Fruit fly (Drosophila melanogaster) whole organism, prepupa: ENCODE measurements around the gene CG34276.
A peak's percentile ranks its signal among the peaks of the same experiment; 100 is the strongest.

ENCODE experiments used
- Blimp-1 ChIP-seq: fragments of 200-800 bp; sonication (Bioruptor generic); optimal IDR thresholded peaks from 3 replicates; lab custom pipeline; 2017; ENCODE audit warnings: missing biosample characterization, missing genetic modification characterization, mild to moderate bottlenecking, moderate library complexity, missing genetic modification reagents
- CG10631 ChIP-seq: fragments of 200-800 bp; sonication (Bioruptor generic); optimal IDR thresholded peaks from 2 replicates; lab custom pipeline; 2016; ENCODE audit warnings: missing biosample characterization, missing genetic modification characterization
- CG10669 ChIP-seq: fragments of 200-800 bp; sonication (Bioruptor generic); optimal IDR thresholded peaks from 3 replicates; lab custom pipeline; 2018; ENCODE audit warnings: missing biosample characterization, mild to moderate bottlenecking, missing genetic modification characterization, moderate library complexity
- CG11294 ChIP-seq: fragments of 200-800 bp; sonication (Bioruptor generic); IDR thresholded peaks from 2 replicates; pipeline ENCODE4 v1.3.6; 2022; ENCODE audit warnings: missing biosample characterization, missing genetic modification characterization
- CG11902 ChIP-seq: fragments of 200-800 bp; sonication (Bioruptor generic); optimal IDR thresholded peaks from 3 replicates; lab custom pipeline; 2016; ENCODE audit warnings: missing biosample characterization, missing genetic modification characterization
- CG1621 ChIP-seq: fragments of 200-800 bp; sonication (Bioruptor generic); optimal IDR thresholded peaks from 3 replicates; lab custom pipeline; 2018; ENCODE audit warnings: missing biosample characterization, mild to moderate bottlenecking, missing genetic modification characterization
- CG32006 ChIP-seq: fragments of 200-800 bp; sonication (Bioruptor generic); optimal IDR thresholded peaks from 3 replicates; lab custom pipeline; 2017; ENCODE audit warnings: missing biosample characterization, mild to moderate bottlenecking, missing genetic modification characterization
- CG34406 ChIP-seq: fragments of 200-800 bp; sonication (Bioruptor generic); optimal IDR thresholded peaks from 3 replicates; lab custom pipeline; 2016; ENCODE audit warnings: missing biosample characterization, missing genetic modification characterization
- CG6163 ChIP-seq: fragments of 200-800 bp; sonication (Bioruptor generic); IDR thresholded peaks from 3 replicates; pipeline ENCODE4 v1.3.6; 2022; ENCODE audit warnings: missing biosample characterization, missing genetic modification characterization
- CG6792 ChIP-seq: fragments of 200-800 bp; sonication (Bioruptor generic); optimal IDR thresholded peaks from 3 replicates; lab custom pipeline; 2016; ENCODE audit warnings: missing biosample characterization, missing genetic modification characterization
- CG6808 ChIP-seq: fragments of 200-800 bp; sonication (Bioruptor generic); optimal IDR thresholded peaks from 3 replicates; lab custom pipeline; 2017; ENCODE audit warnings: missing biosample characterization, missing genetic modification characterization, mild to moderate bottlenecking, moderate library complexity, missing genetic modification reagents
- CG6854 ChIP-seq: fragments of 200-800 bp; sonication (Bioruptor generic); optimal IDR thresholded peaks from 2 replicates; lab custom pipeline; 2017; ENCODE audit warnings: missing biosample characterization, mild to moderate bottlenecking, missing genetic modification characterization
- CG8119 ChIP-seq: fragments of 200-800 bp; sonication (Bioruptor generic); IDR thresholded peaks from 3 replicates; pipeline ENCODE4 v1.3.6; 2022; ENCODE audit warnings: missing biosample characterization, missing genetic modification characterization
- Eip78C ChIP-seq: fragments of 200-800 bp; sonication (Bioruptor generic); peaks from one replicate; lab custom pipeline; 2016; ENCODE audit warnings: missing biosample characterization, missing genetic modification characterization
- Ets96B ChIP-seq: fragments of 200-800 bp; optimal IDR thresholded peaks from 2 replicates; lab custom pipeline; 2019; ENCODE audit warnings: missing biosample characterization, mild to moderate bottlenecking, missing genetic modification characterization, moderate library complexity
- Hr38 ChIP-seq: sonication (Bioruptor generic); optimal IDR thresholded peaks from 2 replicates; lab custom pipeline; 2016; ENCODE audit warnings: missing biosample characterization, missing genetic modification characterization
- Hr39 ChIP-seq: fragments of 200-800 bp; sonication (Bioruptor generic); optimal IDR thresholded peaks from 2 replicates; lab custom pipeline; 2016; ENCODE audit warnings: missing biosample characterization, missing genetic modification characterization
- Hr4 ChIP-seq: fragments of 200-800 bp; sonication (Bioruptor generic); optimal IDR thresholded peaks from 3 replicates; lab custom pipeline; 2016; ENCODE audit warnings: missing biosample characterization, missing genetic modification characterization
- Lpt ChIP-seq: fragments of 200-800 bp; sonication (Bioruptor generic); optimal IDR thresholded peaks from 3 replicates; lab custom pipeline; 2016; ENCODE audit warnings: missing biosample characterization, missing genetic modification characterization
- OdsH ChIP-seq: fragments of 200-800 bp; sonication (Bioruptor generic); optimal IDR thresholded peaks from 3 replicates; lab custom pipeline; 2016; ENCODE audit warnings: missing biosample characterization, missing genetic modification characterization
- Smox ChIP-seq: fragments of 200-800 bp; sonication (Bioruptor generic); optimal IDR thresholded peaks from 3 replicates; lab custom pipeline; 2016; ENCODE audit warnings: missing biosample characterization, missing genetic modification characterization
- Sox102F ChIP-seq: fragments of 200-800 bp; sonication (Bioruptor generic); optimal IDR thresholded peaks from 2 replicates; lab custom pipeline; 2016; ENCODE audit warnings: missing biosample characterization, mild to moderate bottlenecking, missing genetic modification characterization
- Sox14 ChIP-seq: fragments of 200-800 bp; sonication (Bioruptor generic); optimal IDR thresholded peaks from 3 replicates; lab custom pipeline; 2016; ENCODE audit warnings: missing biosample characterization, missing genetic modification characterization
- achi ChIP-seq: fragments of 200-800 bp; sonication (Bioruptor generic); optimal IDR thresholded peaks from 3 replicates; lab custom pipeline; 2016; ENCODE audit warnings: missing biosample characterization, missing genetic modification characterization
- dac ChIP-seq: fragments of 200-800 bp; sonication (Bioruptor generic); optimal IDR thresholded peaks from 2 replicates; lab custom pipeline; 2017; ENCODE audit warnings: missing biosample characterization, mild to moderate bottlenecking, missing genetic modification characterization
- eg ChIP-seq: fragments of 200-800 bp; sonication (Bioruptor generic); IDR thresholded peaks from 3 replicates; pipeline ENCODE4 v1.3.6; 2022; ENCODE audit warnings: missing biosample characterization, missing genetic modification characterization
- esn ChIP-seq: fragments of 200-800 bp; sonication (Bioruptor generic); optimal IDR thresholded peaks from 2 replicates; lab custom pipeline; 2016; ENCODE audit warnings: missing biosample characterization, mild to moderate bottlenecking, missing genetic modification characterization, moderate library complexity
- fd59A ChIP-seq: fragments of 200-800 bp; sonication (Bioruptor generic); optimal IDR thresholded peaks from 2 replicates; lab custom pipeline; 2017; ENCODE audit warnings: missing biosample characterization, mild to moderate bottlenecking, missing genetic modification characterization, missing genetic modification reagents
- fkh ChIP-seq: fragments of 200-800 bp; sonication (Bioruptor generic); optimal IDR thresholded peaks from 3 replicates; lab custom pipeline; 2017; ENCODE audit warnings: missing biosample characterization, mild to moderate bottlenecking, missing genetic modification characterization, moderate library complexity
- net ChIP-seq: fragments of 200-800 bp; sonication (Bioruptor generic); optimal IDR thresholded peaks from 3 replicates; lab custom pipeline; 2016; ENCODE audit warnings: missing biosample characterization, missing genetic modification characterization
- pdm3 ChIP-seq: fragments of 200-800 bp; sonication (Bioruptor generic); optimal IDR thresholded peaks from 3 replicates; lab custom pipeline; 2016; ENCODE audit warnings: missing biosample characterization, missing genetic modification characterization
- topi ChIP-seq: fragments of 200-800 bp; sonication (Bioruptor generic); optimal IDR thresholded peaks from 3 replicates; lab custom pipeline; 2016; ENCODE audit warnings: missing biosample characterization, missing genetic modification characterization

Gene CG34276

DNA sequence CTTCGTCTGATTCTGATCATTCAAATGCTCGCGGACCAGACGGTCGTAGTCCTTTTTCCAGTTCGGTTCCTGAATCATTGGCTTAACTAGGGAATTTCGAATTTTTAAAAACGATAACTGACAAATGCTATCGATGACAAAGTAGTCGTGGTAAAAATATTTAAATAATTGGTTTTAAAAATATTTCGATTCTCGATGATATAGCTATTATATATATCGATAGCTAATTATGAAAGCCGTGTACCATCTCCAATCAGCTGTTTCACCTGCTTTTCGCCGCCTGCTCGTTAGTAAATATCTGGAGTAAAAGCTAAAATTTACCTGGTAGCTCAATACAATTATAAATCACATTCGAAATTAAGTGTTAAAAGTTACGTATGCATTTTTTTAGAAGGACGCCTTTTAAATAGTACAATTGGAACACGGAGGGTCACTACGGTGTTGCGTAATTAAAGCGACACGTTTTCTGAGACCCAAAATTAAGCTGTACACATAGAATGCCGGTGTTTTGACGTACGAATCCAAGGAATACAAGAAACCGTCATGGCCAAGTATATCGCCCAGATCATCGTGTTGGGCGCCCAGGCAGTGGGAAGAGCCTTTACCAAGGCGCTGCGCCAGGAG lies 8.3 kb downstream of the CG34276 start, which contains the start of the genes CG5478 and blp:
Gene CG5478, minus strand, starts transcription at position 126 of the 624 bp plus-strand sequence.
Gene blp, plus strand, starts transcription at position 239 of the 624 bp plus-strand sequence.
- TF ChIP-seq dac (no peak), fkh (GFP tag; lab: Kevin White, UChicago) (peak; percentile 37), Hr38 (GFP tag; lab: Kevin White, UChicago) (no peak), Eip78C (GFP tag; lab: Kevin White, UChicago) (peak; percentile 8), CG6808 (peak; percentile 73), Sox14 (GFP tag; lab: Kevin White, UChicago) (no peak)
- TF ChIP-seq, all 60 proteins: peak for 3

DNA sequence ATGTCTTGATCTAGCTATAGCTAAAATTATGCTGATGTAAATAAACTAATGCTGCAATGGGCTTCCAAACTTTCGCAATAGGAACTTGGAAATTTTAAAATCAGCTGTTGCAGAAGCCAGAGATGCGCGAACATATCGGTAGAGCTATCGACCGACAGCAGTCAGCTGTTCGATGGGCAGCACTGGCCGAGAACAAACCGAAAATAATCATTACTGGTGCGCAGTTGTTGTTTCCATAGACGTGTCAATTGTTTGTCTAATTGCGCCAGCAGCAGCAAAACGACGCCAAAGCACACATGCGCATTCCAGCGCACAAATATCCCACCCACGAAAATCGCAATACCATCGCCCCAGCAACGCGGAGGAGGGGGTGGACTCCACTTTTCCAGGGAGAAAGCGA lies 9.5 kb downstream of the CG34276 start, which contains the start of gene Sap47:
Gene Sap47, plus strand, starts transcription at position 149 of the 400 bp plus-strand sequence.
- TF ChIP-seq net (GFP tag; lab: Kevin White, UChicago) (no peak), fkh (GFP tag; lab: Kevin White, UChicago) (peak; percentile 71), eg (0 out of 3 replicates have a peak, but pooled peaks have one; percentile 11), CG11902 (GFP tag; lab: Kevin White, UChicago) (no peak), Hr39 (GFP tag; lab: Kevin White, UChicago) (no peak), topi (GFP tag; lab: Kevin White, UChicago) (no peak), CG6163 (no peak), CG1621 (tag; lab: Kevin White, UChicago) (no peak), CG10669 (no peak), CG11294 (GFP tag; lab: Robert Waterston, UW) (0 out of 2 replicates have a peak, but pooled peaks have one; percentile 17), Eip78C (GFP tag; lab: Kevin White, UChicago) (peak; percentile 38), CG34406 (GFP tag; lab: Kevin White, UChicago) (no peak), CG6808 (peak; percentile 100), achi (GFP tag; lab: Kevin White, UChicago) (no peak), Smox (GFP tag; lab: Kevin White, UChicago) (no peak), Sox102F (GFP tag; lab: Kevin White, UChicago) (no peak)
- TF ChIP-seq, all 60 proteins: peak for 5

DNA sequence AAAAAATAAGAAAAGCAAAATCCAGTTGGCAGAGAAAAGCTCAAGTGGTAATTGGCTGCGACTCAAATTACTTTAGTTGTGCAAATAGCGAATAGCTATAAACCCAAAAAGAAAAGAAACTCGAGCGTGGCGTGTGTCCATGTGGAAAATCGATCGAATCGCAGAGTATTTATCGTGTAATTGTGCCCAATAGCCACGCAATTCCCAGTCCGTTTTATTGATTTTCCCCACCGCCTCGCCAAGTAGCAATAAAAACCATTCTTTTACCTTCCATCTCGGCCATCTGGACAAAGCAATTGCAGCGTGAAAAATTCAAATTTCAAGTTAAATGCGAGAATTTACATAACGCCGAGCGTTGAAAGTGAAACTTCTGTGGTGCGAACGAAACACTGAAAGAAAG lies 10.1 kb downstream of the CG34276 start:
- no peak for TF ChIP-seq eg
- no peak for TF ChIP-seq esn (GFP tag; lab: Kevin White, UChicago)
- TF ChIP-seq Lpt (GFP tag; lab: Kevin White, UChicago), result no peak
- TF ChIP-seq CG6792 (GFP tag; lab: Kevin White, UChicago), result no peak
- TF ChIP-seq CG10631 (GFP tag; lab: Kevin White, UChicago), result no peak
- no peak for TF ChIP-seq CG6808
- no peak for TF ChIP-seq OdsH (GFP tag; lab: Kevin White, UChicago)
- TF ChIP-seq CG32006, result no peak
- TF ChIP-seq Blimp-1 (GFP tag; lab: Kevin White, UChicago), result no peak
- TF ChIP-seq dac, result no peak
- TF ChIP-seq fkh (GFP tag; lab: Kevin White, UChicago), result no peak
- no peak for TF ChIP-seq CG8119 (GFP tag; lab: Robert Waterston, UW)
- TF ChIP-seq CG6854 (GFP tag; lab: Kevin White, UChicago), result no peak
- no peak for TF ChIP-seq fd59A (GFP tag; lab: Kevin White, UChicago)
- TF ChIP-seq, all 60 proteins: peak for 0

DNA sequence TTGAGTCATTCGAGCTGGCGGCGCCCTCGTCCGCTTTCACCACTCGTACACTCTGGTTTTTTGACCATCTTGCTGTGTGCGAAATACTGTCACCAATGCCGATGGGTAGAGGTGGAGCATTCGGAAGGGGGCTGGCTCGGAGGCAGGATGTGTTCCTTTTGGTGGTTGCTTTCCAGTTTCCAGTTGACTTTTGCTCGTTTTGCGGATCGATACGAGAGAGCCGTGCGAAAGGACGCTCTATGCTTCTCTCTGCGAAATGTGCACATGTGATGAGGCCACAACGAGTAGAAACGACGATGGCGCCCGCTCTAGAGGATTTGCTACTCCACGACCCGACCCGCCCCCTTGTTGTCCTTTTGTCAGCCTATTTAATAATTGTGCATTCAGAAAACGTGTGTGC lies 12.3 kb downstream of the CG34276 start:
- TF ChIP-seq eg (0 out of 3 replicates have a peak, but pooled peaks have one; percentile 14), Ets96B (tag; lab: Kevin White, UChicago) (no peak), Hr4 (GFP tag; lab: Kevin White, UChicago) (no peak)
- TF ChIP-seq, all 60 proteins: peak for 1

DNA sequence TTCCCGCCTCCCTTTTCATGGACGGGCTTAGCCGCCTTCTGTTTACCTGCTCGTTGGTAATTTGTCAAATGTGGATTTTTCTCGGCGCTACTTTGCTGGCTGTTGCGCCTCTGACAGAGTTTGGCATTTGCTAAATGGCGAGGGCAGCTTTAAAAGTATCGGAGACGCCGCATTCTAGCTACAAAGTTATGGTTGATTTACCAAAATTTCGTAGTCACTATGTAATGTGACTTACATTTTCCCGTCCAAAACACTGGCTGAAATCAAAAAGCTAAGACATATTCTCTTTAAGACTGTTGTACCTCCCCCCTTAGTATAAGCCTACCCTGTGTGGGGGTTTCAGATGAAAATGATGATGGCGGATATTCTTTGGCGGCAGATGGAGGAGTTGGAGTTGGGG lies 22.2 kb downstream of the CG34276 start:
- TF ChIP-seq pdm3 (GFP tag; lab: Kevin White, UChicago), result no peak
- 0 out of 3 replicates have a peak, but pooled peaks have one; percentile 33 for TF ChIP-seq CG6163
- no peak for TF ChIP-seq OdsH (GFP tag; lab: Kevin White, UChicago)
- no peak for TF ChIP-seq Smox (GFP tag; lab: Kevin White, UChicago)
